Worm (Caenorhabditis elegans) whole organism, mixed stage, embryonic: Measurements from ENCODE around the gene dhhc-14.
A peak's percentile ranks its signal among the peaks of the same experiment; 100 is the strongest.

Experiments used
- M03D4.4 ChIP-seq: sonication (generic microtip); optimal IDR thresholded peaks from 2 replicates; lab custom pipeline; 2017; ENCODE audit warnings: mild to moderate bottlenecking, missing genetic modification characterization, missing compliant biosample characterization
- bed-3 ChIP-seq: fragments of 200-800 bp; sonication (Bioruptor generic); optimal IDR thresholded peaks from 3 replicates; lab custom pipeline; 2018; ENCODE audit warnings: mild to moderate bottlenecking, missing genetic modification characterization, moderate library complexity, missing compliant biosample characterization
- blmp-1 ChIP-seq: fragments of 150-350 bp; optimal IDR thresholded peaks from 2 replicates; lab custom pipeline; 2014; ENCODE audit warnings: missing biosample characterization, missing genetic modification characterization
- ceh-39 ChIP-seq: fragments of 150-350 bp; optimal IDR thresholded peaks from 2 replicates; lab custom pipeline; 2014; ENCODE audit warnings: missing biosample characterization, missing genetic modification characterization
- ceh-43 ChIP-seq: fragments of 200-800 bp; sonication (Bioruptor generic); optimal IDR thresholded peaks from 2 replicates; lab custom pipeline; 2018; ENCODE audit warnings: mild to moderate bottlenecking, missing genetic modification characterization, moderate library complexity, missing compliant biosample characterization
- ceh-83 ChIP-seq: fragments of 200-800 bp; sonication (Bioruptor generic); optimal IDR thresholded peaks from 2 replicates; lab custom pipeline; 2018; ENCODE audit warnings: mild to moderate bottlenecking, missing genetic modification characterization, missing compliant biosample characterization
- ces-1 ChIP-seq: fragments of 150-350 bp; optimal IDR thresholded peaks from 2 replicates; lab custom pipeline; 2014; ENCODE audit warnings: missing biosample characterization, missing genetic modification reagents, missing genetic modification characterization
- cnd-1 ChIP-seq: fragments of 200-800 bp; sonication (Bioruptor generic); optimal IDR thresholded peaks from 2 replicates; lab custom pipeline; 2018; ENCODE audit warnings: mild to moderate bottlenecking, missing genetic modification characterization, missing compliant biosample characterization
- drap-1 ChIP-seq: fragments of 200-800 bp; sonication (Bioruptor generic); optimal IDR thresholded peaks from 3 replicates; lab custom pipeline; 2018; ENCODE audit warnings: mild to moderate bottlenecking, missing genetic modification characterization, missing compliant biosample characterization
- elt-1 ChIP-seq: sonication (generic microtip); optimal IDR thresholded peaks from 2 replicates; lab custom pipeline; 2017; ENCODE audit warnings: missing genetic modification characterization, mild to moderate bottlenecking, missing compliant biosample characterization, antibody characterized with exemption, moderate library complexity, borderline replicate concordance; ENCODE audit not compliant: insufficient read depth
- elt-3 ChIP-seq: fragments of 150-350 bp; optimal IDR thresholded peaks from 2 replicates; lab custom pipeline; 2014; ENCODE audit warnings: missing biosample characterization, missing genetic modification characterization
- flh-1 ChIP-seq: fragments of 200-800 bp; sonication (Bioruptor generic); optimal IDR thresholded peaks from 2 replicates; lab custom pipeline; 2018; ENCODE audit warnings: mild to moderate bottlenecking, missing genetic modification characterization, moderate library complexity, missing compliant biosample characterization
- ham-2 ChIP-seq: fragments of 200-800 bp; sonication (Bioruptor generic); optimal IDR thresholded peaks from 2 replicates; lab custom pipeline; 2018; ENCODE audit warnings: mild to moderate bottlenecking, missing genetic modification characterization, missing compliant biosample characterization
- hlh-1 ChIP-seq: fragments of 150-350 bp; optimal IDR thresholded peaks from 2 replicates; lab custom pipeline; 2014; ENCODE audit warnings: missing biosample characterization, missing genetic modification reagents, missing genetic modification characterization
- lin-13 ChIP-seq: fragments of 150-350 bp; optimal IDR thresholded peaks from 2 replicates; lab custom pipeline; 2014; ENCODE audit warnings: missing biosample characterization, missing genetic modification characterization
- lin-32 ChIP-seq: fragments of 200-800 bp; sonication (Bioruptor generic); optimal IDR thresholded peaks from 2 replicates; lab custom pipeline; 2018; ENCODE audit warnings: mild to moderate bottlenecking, missing genetic modification characterization, missing compliant biosample characterization
- lsy-2 ChIP-seq: fragments of 150-350 bp; optimal IDR thresholded peaks from 2 replicates; lab custom pipeline; 2014; ENCODE audit warnings: missing biosample characterization, missing genetic modification characterization
- mab-5 ChIP-seq: fragments of 150-350 bp; optimal IDR thresholded peaks from 2 replicates; lab custom pipeline; 2014; ENCODE audit warnings: missing biosample characterization, missing genetic modification characterization
- mep-1 ChIP-seq: fragments of 150-350 bp; optimal IDR thresholded peaks from 2 replicates; lab custom pipeline; 2017; ENCODE audit warnings: missing biosample characterization, missing genetic modification reagents, missing genetic modification characterization, inconsistent platforms
- mls-2 ChIP-seq: sonication (generic microtip); optimal IDR thresholded peaks from 2 replicates; lab custom pipeline; 2016; ENCODE audit warnings: mild to moderate bottlenecking, missing genetic modification characterization, moderate library complexity, missing compliant biosample characterization
- nhr-12 ChIP-seq: fragments of 150-350 bp; optimal IDR thresholded peaks from 2 replicates; lab custom pipeline; 2014; ENCODE audit warnings: missing biosample characterization, missing genetic modification characterization
- nhr-2 ChIP-seq: fragments of 150-350 bp; optimal IDR thresholded peaks from 2 replicates; lab custom pipeline; 2014; ENCODE audit warnings: missing biosample characterization, missing genetic modification characterization
- nhr-237 ChIP-seq: fragments of 150-350 bp; optimal IDR thresholded peaks from 2 replicates; lab custom pipeline; 2014; ENCODE audit warnings: missing biosample characterization, missing genetic modification characterization
- nhr-28 ChIP-seq: fragments of 150-350 bp; optimal IDR thresholded peaks from 2 replicates; lab custom pipeline; 2014; ENCODE audit warnings: missing biosample characterization, missing genetic modification characterization
- nhr-76 ChIP-seq: sonication (generic microtip); optimal IDR thresholded peaks from 2 replicates; lab custom pipeline; 2017; ENCODE audit warnings: missing biosample characterization, missing genetic modification characterization
- pha-4 ChIP-seq: fragments of 150-350 bp; optimal IDR thresholded peaks from 2 replicates; lab custom pipeline; 2018; ENCODE audit warnings: missing biosample characterization, missing genetic modification reagents, missing genetic modification characterization
- sem-2 ChIP-seq: fragments of 200-800 bp; sonication (Bioruptor generic); optimal IDR thresholded peaks from 2 replicates; lab custom pipeline; 2018; ENCODE audit warnings: mild to moderate bottlenecking, missing genetic modification characterization, missing compliant biosample characterization
- snpc-4 ChIP-seq: fragments of 150-350 bp; optimal IDR thresholded peaks from 2 replicates; lab custom pipeline; 2014; ENCODE audit warnings: missing biosample characterization, missing genetic modification characterization
- sptf-1 ChIP-seq: sonication (generic microtip); optimal IDR thresholded peaks from 2 replicates; lab custom pipeline; 2017; ENCODE audit warnings: mild to moderate bottlenecking, missing genetic modification characterization, moderate library complexity, missing compliant biosample characterization
- tbx-8 ChIP-seq: fragments of 200-800 bp; sonication (Bioruptor generic); optimal IDR thresholded peaks from 2 replicates; lab custom pipeline; 2018; ENCODE audit warnings: mild to moderate bottlenecking, missing genetic modification characterization, moderate library complexity, missing compliant biosample characterization
- unc-120 ChIP-seq: sonication (generic microtip); optimal IDR thresholded peaks from 2 replicates; lab custom pipeline; 2017; ENCODE audit warnings: missing genetic modification characterization, missing compliant biosample characterization; ENCODE audit not compliant: poor library complexity, severe bottlenecking
- unc-39 ChIP-seq: fragments of 150-350 bp; optimal IDR thresholded peaks from 2 replicates; lab custom pipeline; 2014; ENCODE audit warnings: missing biosample characterization, missing genetic modification characterization
- unc-62 ChIP-seq: fragments of 150-350 bp; optimal IDR thresholded peaks from 2 replicates; lab custom pipeline; 2014; ENCODE audit warnings: missing biosample characterization, missing genetic modification reagents, missing genetic modification characterization
- ztf-11 ChIP-seq: fragments of 150-350 bp; optimal IDR thresholded peaks from 2 replicates; lab custom pipeline; 2014; ENCODE audit warnings: missing biosample characterization, missing genetic modification characterization

Gene dhhc-14

ce11 chrX:8549026-8549425 lies 3.1 kb upstream of the dhhc-14 start, which contains the start of gene D2021.4:
Gene D2021.4 (minus strand): TSS chrX:8549073.
- TF ChIP-seq snpc-4 (no peak), sptf-1 (tag; lab: Kevin White, UChicago) (no peak), M03D4.4 (tag; lab: Kevin White, UChicago) (no peak), sem-2 (no peak), mls-2 (tag; lab: Kevin White, UChicago) (no peak), bed-3 (no peak), lin-32 (GFP tag; lab: Kevin White, UChicago) (no peak), ceh-83 (no peak), ceh-39 (tag; lab: Kevin White, UChicago) (no peak), hlh-1 (no peak), ham-2 (GFP tag; lab: Kevin White, UChicago) (no peak), blmp-1 (tag; lab: Kevin White, UChicago) (no peak), nhr-76 (tag; lab: Kevin White, UChicago) (no peak), flh-1 (GFP tag; lab: Kevin White, UChicago) (no peak), nhr-28 (tag; lab: Kevin White, UChicago) (no peak), mep-1 (tag; lab: Kevin White, UChicago) (no peak), drap-1 (GFP tag; lab: Kevin White, UChicago) (no peak), ztf-11 (tag; lab: Kevin White, UChicago) (no peak)
- TF ChIP-seq, all 35 proteins: peak for 0

DNA sequence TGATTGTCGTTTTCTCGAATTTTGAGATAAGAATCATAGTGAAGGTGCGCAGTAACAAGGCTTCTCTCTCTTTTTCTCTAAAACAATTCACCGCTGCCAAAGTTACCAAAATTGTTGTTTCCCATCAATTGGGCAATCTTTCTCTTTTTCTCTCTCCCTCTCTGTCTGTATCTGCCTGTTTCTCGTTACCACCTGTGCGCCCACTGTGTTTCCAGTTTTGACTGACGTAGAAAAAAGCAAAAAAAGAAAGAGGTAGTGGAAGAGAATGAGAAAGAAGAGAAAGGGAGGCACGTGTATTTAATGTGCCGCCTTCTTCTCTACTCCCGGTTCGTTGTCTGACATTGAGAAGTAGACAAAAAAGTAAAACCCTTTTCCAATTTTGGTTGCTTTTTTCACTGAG lies 2.0 kb upstream of the dhhc-14 start:
- TF ChIP-seq tbx-8 (GFP tag; lab: Kevin White, UChicago), result no peak
- TF ChIP-seq elt-1, result no peak
- no peak for TF ChIP-seq lsy-2 (tag; lab: Kevin White, UChicago)
- no peak for TF ChIP-seq ceh-39 (tag; lab: Kevin White, UChicago)
- TF ChIP-seq sem-2, result no peak
- no peak for TF ChIP-seq nhr-237 (tag; lab: Kevin White, UChicago)
- TF ChIP-seq sptf-1 (tag; lab: Kevin White, UChicago), result no peak
- TF ChIP-seq bed-3, result no peak

ce11 chrX:8554029-8554428 lies 2.0 kb downstream of the dhhc-14 start:
- no peak for TF ChIP-seq nhr-237 (tag; lab: Kevin White, UChicago)
- peak; percentile 65 for TF ChIP-seq elt-1
- TF ChIP-seq blmp-1 (tag; lab: Kevin White, UChicago), result peak; percentile 73
- no peak for TF ChIP-seq unc-62 (GFP tag; lab: Kevin White, UChicago)
- TF ChIP-seq unc-120 (tag; lab: Kevin White, UChicago), result no peak
- TF ChIP-seq M03D4.4 (tag; lab: Kevin White, UChicago), result no peak
- TF ChIP-seq mab-5 (tag; lab: Kevin White, UChicago), result no peak
- TF ChIP-seq nhr-76 (tag; lab: Kevin White, UChicago), result no peak
- TF ChIP-seq sem-2, result no peak
- TF ChIP-seq, all 35 proteins: peak for 2

ce11 chrX:8556614-8557196 lies 4.6 kb downstream of the dhhc-14 start, which contains the start of gene utx-1:
Gene utx-1 (plus strand): TSS chrX:8557146.
- no peak for TF ChIP-seq nhr-76 (tag; lab: Kevin White, UChicago)
- TF ChIP-seq nhr-28 (tag; lab: Kevin White, UChicago), result no peak
- TF ChIP-seq M03D4.4 (tag; lab: Kevin White, UChicago), result peak; percentile 17
- no peak for TF ChIP-seq lsy-2 (tag; lab: Kevin White, UChicago)
- TF ChIP-seq ham-2 (GFP tag; lab: Kevin White, UChicago), result no peak
- no peak for TF ChIP-seq unc-39 (tag; lab: Kevin White, UChicago)
- no peak for TF ChIP-seq ceh-43 (GFP tag; lab: Kevin White, UChicago)
- peak; percentile 24 for TF ChIP-seq sptf-1 (tag; lab: Kevin White, UChicago)
- no peak for TF ChIP-seq snpc-4
- peak; percentile 27 for TF ChIP-seq ces-1 (GFP tag; lab: Kevin White, UChicago)
- no peak for TF ChIP-seq unc-62 (GFP tag; lab: Kevin White, UChicago)
- TF ChIP-seq cnd-1, result no peak
- TF ChIP-seq lin-32 (GFP tag; lab: Kevin White, UChicago), result peak; percentile 18
- TF ChIP-seq tbx-8 (GFP tag; lab: Kevin White, UChicago), result no peak
- no peak for TF ChIP-seq drap-1 (GFP tag; lab: Kevin White, UChicago)
- peak; percentile 36 for TF ChIP-seq lin-13
- TF ChIP-seq ceh-39 (tag; lab: Kevin White, UChicago), result peak; percentile 54
- TF ChIP-seq pha-4, result peak; percentile 36
- TF ChIP-seq nhr-12, result no peak
- peak; percentile 56 for TF ChIP-seq nhr-2 (tag; lab: Kevin White, UChicago)
- no peak for TF ChIP-seq elt-3 (tag; lab: Kevin White, UChicago)
- peak; percentile 43 for TF ChIP-seq mep-1 (tag; lab: Kevin White, UChicago)
- TF ChIP-seq blmp-1 (tag; lab: Kevin White, UChicago), result no peak
- TF ChIP-seq unc-120 (tag; lab: Kevin White, UChicago), result peak; percentile 77
- no peak for TF ChIP-seq mab-5 (tag; lab: Kevin White, UChicago)
- no peak for TF ChIP-seq bed-3
- TF ChIP-seq elt-1, result no peak
- TF ChIP-seq mls-2 (tag; lab: Kevin White, UChicago), result peak; percentile 44
